Worm (Caenorhabditis elegans) whole organism, early embryonic: ENCODE results near the gene srlf-1.

Experiments used
- B0310.2 ChIP-seq: sonication (generic microtip); optimal IDR thresholded peaks from 2 replicates; lab custom pipeline; 2016; ENCODE audit warnings: mild to moderate bottlenecking, missing genetic modification characterization, missing compliant biosample characterization
- F13C5.2 ChIP-seq: sonication (generic microtip); optimal IDR thresholded peaks from 2 replicates; lab custom pipeline; 2017; ENCODE audit warnings: mild to moderate bottlenecking, missing genetic modification characterization, inconsistent platforms, missing compliant biosample characterization
- aly-1 ChIP-seq: sonication (generic microtip); optimal IDR thresholded peaks from 2 replicates; lab custom pipeline; 2016; ENCODE audit warnings: missing genetic modification characterization, missing compliant biosample characterization
- ama-1 ChIP-seq: fragments of 150-350 bp; optimal IDR thresholded peaks from 2 replicates; lab custom pipeline; 2014
- ceh-13 ChIP-seq: fragments of 200-800 bp; sonication (Bioruptor generic); optimal IDR thresholded peaks from 2 replicates; lab custom pipeline; 2018; ENCODE audit warnings: mild to moderate bottlenecking, missing genetic modification characterization, missing compliant biosample characterization
- ceh-36 ChIP-seq: sonication (generic microtip); optimal IDR thresholded peaks from 2 replicates; lab custom pipeline; 2016; ENCODE audit warnings: missing genetic modification characterization, inconsistent platforms, missing compliant biosample characterization
- ets-7 ChIP-seq: sonication (generic microtip); optimal IDR thresholded peaks from 2 replicates; lab custom pipeline; 2016; ENCODE audit warnings: missing genotype, missing genetic modification characterization, missing compliant biosample characterization
- flt-1 ChIP-seq: fragments of 200-800 bp; sonication (Bioruptor generic); IDR thresholded peaks from 2 replicates; pipeline ENCODE4 v1.3.6; 2022; ENCODE audit warnings: missing genetic modification characterization, missing compliant biosample characterization
- hmbx-1 ChIP-seq: sonication (generic microtip); optimal IDR thresholded peaks from 2 replicates; lab custom pipeline; 2016; ENCODE audit warnings: mild to moderate bottlenecking, missing genetic modification characterization, missing compliant biosample characterization
- hmg-4 ChIP-seq: fragments of 200-800 bp; sonication (Bioruptor generic); optimal IDR thresholded peaks from 2 replicates; lab custom pipeline; 2018; ENCODE audit warnings: mild to moderate bottlenecking, missing genetic modification characterization, missing compliant biosample characterization
- hnd-1 ChIP-seq: sonication (generic microtip); optimal IDR thresholded peaks from 2 replicates; lab custom pipeline; 2016; ENCODE audit warnings: missing genetic modification characterization, missing compliant biosample characterization
- pes-1 ChIP-seq: fragments of 200-800 bp; sonication (Bioruptor generic); IDR thresholded peaks from 2 replicates; pipeline ENCODE4 v1.3.6; 2022; ENCODE audit warnings: missing genetic modification reagents, missing genetic modification characterization, missing compliant biosample characterization
- scrt-1 ChIP-seq: fragments of 200-800 bp; sonication (Bioruptor generic); IDR thresholded peaks from 2 replicates; pipeline ENCODE4 v1.3.6; 2022; ENCODE audit warnings: missing genetic modification characterization, missing compliant biosample characterization
- sea-1 ChIP-seq: fragments of 200-800 bp; sonication (Bioruptor generic); conservative IDR thresholded peaks from 2 replicates; pipeline ENCODE4 v1.3.6; 2022; ENCODE audit warnings: missing genetic modification characterization, missing compliant biosample characterization
- tbx-11 ChIP-seq: fragments of 200-800 bp; sonication (Bioruptor generic); IDR thresholded peaks from 2 replicates; pipeline ENCODE4 v1.3.6; 2022; ENCODE audit warnings: missing genetic modification characterization, missing compliant biosample characterization
- tbx-37 ChIP-seq: fragments of 200-800 bp; sonication (Bioruptor generic); conservative IDR thresholded peaks from 2 replicates; pipeline ENCODE4 v1.3.6; 2022; ENCODE audit warnings: missing genetic modification reagents, missing genetic modification characterization, missing compliant biosample characterization
- tra-4 ChIP-seq: sonication (generic microtip); optimal IDR thresholded peaks from 2 replicates; lab custom pipeline; 2017; ENCODE audit warnings: missing genetic modification characterization, missing compliant biosample characterization

srlf-1 gene

DNA sequence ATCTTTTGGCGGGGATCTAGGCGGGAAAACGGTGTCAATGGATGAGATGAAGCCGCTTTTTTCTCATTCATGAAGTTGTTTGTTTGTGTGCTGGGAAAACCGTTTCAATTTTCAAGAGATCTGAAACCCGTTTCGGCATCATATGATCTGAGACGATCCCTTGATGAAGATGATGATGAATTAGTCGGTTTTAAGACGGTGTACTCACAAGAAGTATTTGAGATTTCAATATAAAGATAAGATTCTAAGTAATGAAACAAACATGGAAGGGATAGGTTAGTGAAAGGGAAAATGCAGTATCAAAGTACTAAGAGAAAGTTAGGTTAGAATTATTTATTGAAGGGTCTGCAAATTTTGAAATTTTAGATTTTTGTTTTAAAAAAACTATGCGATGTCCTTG is 17.8 kb downstream of the srlf-1 start:
- TF ChIP-seq ceh-36 (tag; lab: Kevin White, UChicago) (no peak), sea-1 (no peak), F13C5.2 (no peak), flt-1 (GFP tag; lab: Robert Waterston, UW) (no peak), hmg-4 (no peak)

DNA sequence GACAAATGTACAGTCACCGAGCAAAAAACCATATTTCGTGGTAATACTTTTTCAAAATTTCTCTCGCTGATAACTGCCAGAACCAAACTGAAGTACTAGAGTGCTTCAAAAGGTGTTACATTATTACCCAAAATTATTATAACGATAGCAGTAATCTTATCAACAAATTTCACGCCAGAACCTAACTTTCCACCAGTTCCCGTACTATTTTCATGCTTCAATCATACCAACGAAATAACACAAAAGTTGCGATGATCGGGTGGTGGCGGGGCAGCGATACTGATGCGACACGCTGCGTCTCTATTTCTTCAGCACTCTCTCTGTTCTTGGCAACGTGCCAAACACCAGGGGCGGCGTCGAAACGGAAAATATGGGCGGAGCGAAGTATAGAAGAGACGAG is 18.6 kb downstream of the srlf-1 start:
- no peak for TF ChIP-seq tra-4 (tag; lab: Kevin White, UChicago)

DNA sequence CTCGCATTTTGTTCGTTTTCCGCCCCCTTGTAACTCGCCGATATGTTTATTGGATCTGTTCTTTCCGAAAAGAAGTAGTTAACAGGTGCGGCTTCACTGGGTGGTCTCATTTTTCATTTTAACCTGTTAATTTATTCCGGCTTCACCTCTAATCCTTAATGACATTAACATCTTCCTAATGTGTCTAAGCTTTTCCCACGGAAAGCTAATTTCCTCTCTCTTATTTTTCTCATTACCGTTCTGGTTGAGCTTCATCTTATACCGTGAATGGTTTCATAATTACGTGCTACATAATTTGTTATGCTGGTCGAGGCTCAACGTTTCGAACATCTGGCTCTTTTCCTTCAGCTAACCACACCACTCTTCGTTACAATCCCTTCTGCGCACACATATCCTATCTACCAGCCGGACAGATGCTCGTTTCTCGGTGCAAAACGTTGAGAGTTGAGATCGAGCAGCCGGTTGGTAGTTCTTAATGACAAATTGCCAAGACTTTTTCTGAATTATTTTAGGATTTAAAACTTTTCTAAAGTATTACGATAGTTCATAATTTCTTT is 19.0 kb downstream of the srlf-1 start:
- no peak for TF ChIP-seq hnd-1
- no peak for TF ChIP-seq tbx-37 (GFP tag; lab: Robert Waterston, UW)
- no peak for TF ChIP-seq sea-1
- TF ChIP-seq ceh-13 (GFP tag; lab: Kevin White, UChicago): no peak
- no peak for TF ChIP-seq B0310.2 (tag; lab: Kevin White, UChicago)
- no peak for TF ChIP-seq ets-7 (tag; lab: Kevin White, UChicago)
- no peak for TF ChIP-seq aly-1
- no peak for TF ChIP-seq flt-1 (GFP tag; lab: Robert Waterston, UW)
- peak; percentile 3 for TF ChIP-seq tra-4 (tag; lab: Kevin White, UChicago)
- no peak for TF ChIP-seq F13C5.2
- peak; percentile 4 for TF ChIP-seq ceh-36 (tag; lab: Kevin White, UChicago)
- no peak for TF ChIP-seq hmbx-1 (tag; lab: Kevin White, UChicago)
- TF ChIP-seq hmg-4: peak; percentile 58
- no peak for TF ChIP-seq ama-1 (lab: Kevin White, UChicago)

DNA sequence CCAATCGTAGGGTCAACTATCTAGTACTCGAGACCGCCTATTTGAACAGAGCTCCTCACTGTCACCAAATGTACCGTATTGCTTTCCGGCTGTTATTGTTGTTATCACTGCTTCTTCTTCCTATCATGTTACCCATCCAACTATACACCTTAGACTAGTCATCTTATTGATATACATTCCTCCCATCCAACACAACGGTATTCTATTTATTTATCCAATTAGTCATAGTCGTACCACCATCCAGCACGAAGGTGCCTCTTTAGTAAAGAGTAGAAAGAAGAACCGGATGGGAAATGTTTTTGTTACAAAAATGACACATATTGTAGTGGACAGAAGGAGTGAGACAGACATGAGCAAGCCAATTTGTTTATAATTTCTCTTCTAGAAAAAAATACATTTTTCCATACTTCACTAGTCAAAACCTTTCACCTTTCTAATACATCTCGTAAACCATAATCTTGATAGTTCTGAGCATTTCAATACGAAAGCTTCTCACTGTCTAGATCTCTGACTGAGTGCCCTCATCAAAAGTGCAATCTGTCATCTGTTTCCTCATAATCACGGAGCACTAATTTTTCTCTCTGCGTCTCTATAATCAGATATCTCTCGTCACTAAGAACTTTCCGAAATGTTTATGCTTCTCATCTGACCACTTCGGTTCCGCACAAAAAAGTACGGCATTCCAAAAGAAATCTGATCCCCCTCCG is 19.9 kb downstream of the srlf-1 start:
- TF ChIP-seq hnd-1 (no peak), sea-1 (no peak), pes-1 (GFP tag; lab: Robert Waterston, UW) (no peak), hmbx-1 (tag; lab: Kevin White, UChicago) (no peak), B0310.2 (tag; lab: Kevin White, UChicago) (no peak), ceh-13 (GFP tag; lab: Kevin White, UChicago) (no peak), ama-1 (lab: Kevin White, UChicago) (no peak), hmg-4 (no peak)

DNA sequence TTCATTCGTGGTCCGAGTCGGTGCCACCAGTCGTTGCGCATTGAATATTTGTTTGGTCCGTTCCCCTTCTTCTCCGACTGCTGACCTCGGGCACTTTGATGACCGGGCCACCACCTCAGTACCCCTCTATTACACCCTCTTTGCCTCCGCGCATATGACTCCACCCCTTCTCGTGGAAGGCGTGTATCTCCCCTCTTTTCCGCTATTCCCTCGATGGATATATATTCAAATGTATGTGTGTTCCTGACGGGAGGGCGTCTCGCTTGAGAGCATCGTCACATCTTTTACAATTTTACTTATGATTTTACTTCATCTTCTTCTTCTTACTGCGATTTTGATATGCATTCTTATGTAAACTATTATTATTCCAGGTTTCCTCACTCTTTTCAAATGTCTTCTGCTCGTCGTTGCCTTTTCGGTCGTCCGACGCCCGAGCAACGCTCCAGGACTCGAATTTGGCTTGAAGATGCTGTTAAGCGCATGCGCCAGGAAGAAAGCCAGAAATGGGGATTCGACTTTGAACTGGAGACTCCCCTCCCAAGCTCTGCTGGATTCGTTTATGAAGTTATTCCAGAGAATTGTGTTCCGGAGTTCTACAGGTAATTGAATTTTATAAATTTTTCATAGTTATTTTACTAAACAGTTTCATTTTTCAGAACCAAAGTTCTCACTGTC is 20.6 kb downstream of the srlf-1 start, which contains the start of gene cki-1:
Gene cki-1 (plus strand): TSS at position 372 of the 675 bp plus-strand sequence.
- TF ChIP-seq ets-7 (tag; lab: Kevin White, UChicago) (no peak), tbx-37 (GFP tag; lab: Robert Waterston, UW) (no peak), scrt-1 (GFP tag; lab: Robert Waterston, UW) (0 out of 2 replicates have a peak, but pooled peaks have one; percentile 43), B0310.2 (tag; lab: Kevin White, UChicago) (peak; percentile 44), tbx-11 (GFP tag; lab: Robert Waterston, UW) (no peak), tra-4 (tag; lab: Kevin White, UChicago) (no peak), ceh-36 (tag; lab: Kevin White, UChicago) (peak; percentile 36), F13C5.2 (no peak), pes-1 (GFP tag; lab: Robert Waterston, UW) (peak; percentile 50), flt-1 (GFP tag; lab: Robert Waterston, UW) (0 out of 2 replicates have a peak, but pooled peaks have one; percentile 40), sea-1 (0 out of 2 replicates have a peak, but pooled peaks have one; percentile 49), hnd-1 (no peak), hmg-4 (peak; percentile 72), aly-1 (peak; percentile 81), hmbx-1 (tag; lab: Kevin White, UChicago) (no peak), ceh-13 (GFP tag; lab: Kevin White, UChicago) (no peak), ama-1 (lab: Kevin White, UChicago) (no peak)

DNA sequence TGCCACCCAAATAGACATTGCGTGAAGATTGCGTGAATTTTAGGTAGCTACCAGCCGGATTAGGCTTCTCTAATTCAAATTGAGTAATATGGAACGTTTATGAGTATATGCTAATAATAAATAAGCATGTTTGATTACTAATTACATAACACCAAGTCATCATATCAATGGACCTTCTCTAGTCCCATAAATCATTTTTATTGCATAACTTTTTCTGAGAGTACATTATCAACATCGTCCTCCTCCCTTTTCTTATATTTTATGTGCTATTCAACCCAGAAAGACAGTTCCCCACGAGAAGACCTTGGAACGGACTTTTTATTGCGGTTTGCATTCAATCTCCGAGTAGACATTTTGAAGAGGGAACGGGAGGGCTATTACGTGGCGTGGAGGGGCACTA is 21.9 kb downstream of the srlf-1 start:
- peak; percentile 29 for TF ChIP-seq hmg-4
- no peak for TF ChIP-seq F13C5.2
- peak; percentile 46 for TF ChIP-seq B0310.2 (tag; lab: Kevin White, UChicago)
- TF ChIP-seq ceh-36 (tag; lab: Kevin White, UChicago): peak; percentile 34
- peak; percentile 3 for TF ChIP-seq hmbx-1 (tag; lab: Kevin White, UChicago)
- TF ChIP-seq ama-1 (lab: Kevin White, UChicago): no peak
- no peak for TF ChIP-seq aly-1
- no peak for TF ChIP-seq scrt-1 (GFP tag; lab: Robert Waterston, UW)

DNA sequence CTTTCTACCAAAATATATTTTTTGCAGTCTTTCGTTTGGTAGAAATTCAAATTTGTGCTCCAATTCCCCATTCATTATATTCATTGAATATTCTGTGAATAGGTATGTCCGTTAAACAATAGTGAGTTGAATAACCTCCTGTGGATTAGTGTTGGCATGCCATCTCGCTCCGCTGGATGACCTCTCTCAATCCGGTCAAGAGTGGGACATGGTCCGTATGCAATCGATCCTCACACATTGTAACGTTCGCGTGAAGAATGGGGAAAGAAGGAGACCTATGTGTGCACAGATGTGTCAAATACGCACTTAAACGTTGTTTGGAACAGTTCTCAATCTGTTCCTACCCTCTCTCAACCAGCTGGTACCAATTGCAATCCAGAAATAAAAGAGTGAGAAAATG is 22.8 kb downstream of the srlf-1 start:
- no peak for TF ChIP-seq hmbx-1 (tag; lab: Kevin White, UChicago)
- TF ChIP-seq sea-1: 0 out of 2 replicates have a peak, but pooled peaks have one; percentile 40
- peak; percentile 46 for TF ChIP-seq hmg-4

DNA sequence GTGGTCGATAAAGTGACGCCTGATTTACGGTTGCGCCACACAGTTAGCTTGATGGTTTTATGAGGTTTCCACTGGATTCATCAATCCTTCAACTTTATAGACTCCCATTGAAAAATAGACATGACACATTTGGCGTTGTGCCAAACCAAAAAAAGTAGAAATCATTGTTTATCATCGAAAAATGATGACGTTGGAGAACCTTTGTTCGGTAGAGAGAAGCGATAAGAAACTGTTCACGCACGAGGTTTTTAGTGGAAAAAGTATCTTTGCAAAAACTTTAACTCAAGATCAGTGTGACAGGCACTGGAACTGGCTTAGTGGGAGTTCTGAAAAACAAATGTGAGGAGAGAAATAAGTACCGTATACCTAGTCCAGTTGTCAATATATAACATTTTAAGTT is 23.3 kb downstream of the srlf-1 start:
- TF ChIP-seq aly-1 (no peak), flt-1 (GFP tag; lab: Robert Waterston, UW) (no peak), ets-7 (tag; lab: Kevin White, UChicago) (no peak), hnd-1 (no peak), F13C5.2 (no peak), ceh-36 (tag; lab: Kevin White, UChicago) (no peak), tbx-11 (GFP tag; lab: Robert Waterston, UW) (no peak), pes-1 (GFP tag; lab: Robert Waterston, UW) (no peak), scrt-1 (GFP tag; lab: Robert Waterston, UW) (no peak), hmg-4 (no peak), sea-1 (no peak), tbx-37 (GFP tag; lab: Robert Waterston, UW) (no peak), hmbx-1 (tag; lab: Kevin White, UChicago) (no peak), ama-1 (lab: Kevin White, UChicago) (no peak), tra-4 (tag; lab: Kevin White, UChicago) (no peak), ceh-13 (GFP tag; lab: Kevin White, UChicago) (no peak), B0310.2 (tag; lab: Kevin White, UChicago) (no peak)
